Worm (Caenorhabditis elegans) whole organism, young adult: ENCODE data around the gene srbc-54.

Experiments
- F33H1.4 ChIP-seq: fragments of 200-800 bp; sonication (Bioruptor generic); IDR thresholded peaks from 2 replicates; pipeline ENCODE4 v1.3.6; 2022; ENCODE audit warnings: missing genetic modification reagents, missing genetic modification characterization, missing compliant biosample characterization
- Y67H2A.10 ChIP-seq: fragments of 200-800 bp; sonication (Bioruptor generic); conservative IDR thresholded peaks from 2 replicates; pipeline ENCODE4 v1.3.6; 2022; ENCODE audit warnings: missing genetic modification reagents, missing genetic modification characterization, missing compliant biosample characterization
- ama-1 ChIP-seq, 3 experiments: fragments of 150-350 bp in 1 of 3; sonication (generic microtip) in 2 of 3; optimal IDR thresholded peaks; 2 replicates each; lab custom pipeline; 2014 to 2018; ENCODE audit warnings: missing biosample characterization in 2 of 3, missing genetic modification characterization in 2 of 3, missing genetic modification reagents in 2 of 3

ce11 chrV:15867373-15867772 is 33.9 kb upstream of the srbc-54 start, which contains the start of gene fbxa-197:
- TF ChIP-seq Y67H2A.10 (GFP tag; lab: Robert Waterston, UW) (no peak), F33H1.4 (GFP tag; lab: Robert Waterston, UW) (no peak), ama-1 (optimal IDR thresholded peaks at IDR 0.05; lab: Kevin White, UChicago) (no peak), ama-1 (GFP tag; optimal IDR thresholded peaks at IDR 0.05; lab: Kevin White, UChicago) (no peak)
